Worm (Caenorhabditis elegans) whole organism, mixed stage, embryonic: ENCODE data around the gene scrm-3.

ENCODE experiments used
- ces-1 ChIP-seq: fragments of 150-350 bp; optimal IDR thresholded peaks from 2 replicates; lab custom pipeline; 2014; ENCODE audit warnings: missing biosample characterization, missing genetic modification reagents, missing genetic modification characterization
- elt-3 ChIP-seq: fragments of 150-350 bp; optimal IDR thresholded peaks from 2 replicates; lab custom pipeline; 2014; ENCODE audit warnings: missing biosample characterization, missing genetic modification characterization
- lin-32 ChIP-seq: fragments of 200-800 bp; sonication (Bioruptor generic); optimal IDR thresholded peaks from 2 replicates; lab custom pipeline; 2018; ENCODE audit warnings: mild to moderate bottlenecking, missing genetic modification characterization, missing compliant biosample characterization
- lsy-2 ChIP-seq: fragments of 150-350 bp; optimal IDR thresholded peaks from 2 replicates; lab custom pipeline; 2014; ENCODE audit warnings: missing biosample characterization, missing genetic modification characterization
- mep-1 ChIP-seq: fragments of 150-350 bp; optimal IDR thresholded peaks from 2 replicates; lab custom pipeline; 2017; ENCODE audit warnings: missing biosample characterization, missing genetic modification reagents, missing genetic modification characterization, inconsistent platforms
- mls-2 ChIP-seq: sonication (generic microtip); optimal IDR thresholded peaks from 2 replicates; lab custom pipeline; 2016; ENCODE audit warnings: mild to moderate bottlenecking, missing genetic modification characterization, moderate library complexity, missing compliant biosample characterization
- nhr-12 ChIP-seq: fragments of 150-350 bp; optimal IDR thresholded peaks from 2 replicates; lab custom pipeline; 2014; ENCODE audit warnings: missing biosample characterization, missing genetic modification characterization
- nhr-2 ChIP-seq: fragments of 150-350 bp; optimal IDR thresholded peaks from 2 replicates; lab custom pipeline; 2014; ENCODE audit warnings: missing biosample characterization, missing genetic modification characterization
- nhr-237 ChIP-seq: fragments of 150-350 bp; optimal IDR thresholded peaks from 2 replicates; lab custom pipeline; 2014; ENCODE audit warnings: missing biosample characterization, missing genetic modification characterization
- nhr-28 ChIP-seq: fragments of 150-350 bp; optimal IDR thresholded peaks from 2 replicates; lab custom pipeline; 2014; ENCODE audit warnings: missing biosample characterization, missing genetic modification characterization
- pha-4 ChIP-seq: fragments of 150-350 bp; optimal IDR thresholded peaks from 2 replicates; lab custom pipeline; 2018; ENCODE audit warnings: missing biosample characterization, missing genetic modification reagents, missing genetic modification characterization
- sptf-1 ChIP-seq: sonication (generic microtip); optimal IDR thresholded peaks from 2 replicates; lab custom pipeline; 2017; ENCODE audit warnings: mild to moderate bottlenecking, missing genetic modification characterization, moderate library complexity, missing compliant biosample characterization
- tbx-8 ChIP-seq: fragments of 200-800 bp; sonication (Bioruptor generic); optimal IDR thresholded peaks from 2 replicates; lab custom pipeline; 2018; ENCODE audit warnings: mild to moderate bottlenecking, missing genetic modification characterization, moderate library complexity, missing compliant biosample characterization
- unc-62 ChIP-seq: fragments of 150-350 bp; optimal IDR thresholded peaks from 2 replicates; lab custom pipeline; 2014; ENCODE audit warnings: missing biosample characterization, missing genetic modification reagents, missing genetic modification characterization

DNA sequence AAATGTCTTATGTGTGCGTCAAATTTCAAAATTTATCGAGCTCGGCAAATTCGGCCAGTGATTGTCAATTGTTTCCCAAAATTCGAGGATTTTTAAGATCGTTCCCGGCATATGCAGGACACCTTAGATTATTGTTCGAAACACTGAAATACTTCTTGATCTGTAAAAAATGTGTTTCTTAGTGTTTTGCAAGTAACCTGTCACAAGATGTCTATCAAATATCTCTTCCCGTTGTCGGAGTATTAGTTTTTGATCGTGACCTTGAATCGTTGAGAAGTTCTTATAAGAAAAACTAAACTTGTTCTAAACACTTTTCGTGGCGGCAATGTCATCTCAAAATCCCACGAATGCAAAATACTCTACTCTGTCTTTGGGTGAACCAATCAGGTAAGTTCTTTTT, 5.5 kb upstream of the scrm-3 start, which contains the start of gene C04E12.4:
- TF ChIP-seq tbx-8 (GFP tag; lab: Kevin White, UChicago): no peak
- TF ChIP-seq ces-1 (GFP tag; lab: Kevin White, UChicago): no peak
- no peak for TF ChIP-seq unc-62 (GFP tag; lab: Kevin White, UChicago)
- TF ChIP-seq nhr-12: no peak
- TF ChIP-seq sptf-1 (tag; lab: Kevin White, UChicago): no peak
- no peak for TF ChIP-seq elt-3
- no peak for TF ChIP-seq nhr-28 (tag; lab: Kevin White, UChicago)
- TF ChIP-seq nhr-237 (tag; lab: Kevin White, UChicago): no peak
- TF ChIP-seq lsy-2 (tag; lab: Kevin White, UChicago): no peak
- TF ChIP-seq pha-4: no peak
- TF ChIP-seq mls-2: no peak
- no peak for TF ChIP-seq lin-32
- TF ChIP-seq nhr-2 (tag; lab: Kevin White, UChicago): no peak
- TF ChIP-seq mep-1 (tag; lab: Kevin White, UChicago): no peak
